Fruit fly (Drosophila melanogaster) whole organism, embryonic: ENCODE data around the gene CG31776.
A peak's percentile ranks its signal among the peaks of the same experiment; 100 is the strongest.

Source experiments
- CG10147 ChIP-seq: fragments of 200-800 bp; sonication (Bioruptor generic); optimal IDR thresholded peaks from 2 replicates; lab custom pipeline; 2019; ENCODE audit warnings: missing biosample characterization, mild to moderate bottlenecking, missing genetic modification characterization, moderate library complexity
- CG10267 ChIP-seq: fragments of 200-800 bp; sonication (Bioruptor generic); optimal IDR thresholded peaks from 2 replicates; lab custom pipeline; 2018; ENCODE audit warnings: missing biosample characterization, mild to moderate bottlenecking, missing genetic modification characterization, moderate library complexity
- CG10654 ChIP-seq: fragments of 200-800 bp; sonication (Bioruptor generic); optimal IDR thresholded peaks from 2 replicates; lab custom pipeline; 2016; ENCODE audit warnings: missing biosample characterization, missing genetic modification characterization
- CG11093 ChIP-seq: fragments of 200-800 bp; sonication (Bioruptor generic); IDR thresholded peaks from 3 replicates; pipeline ENCODE4 v1.3.6; 2022; ENCODE audit warnings: missing biosample characterization, missing genetic modification characterization
- CG13123 ChIP-seq: fragments of 200-800 bp; sonication (Bioruptor generic); optimal IDR thresholded peaks from 2 replicates; lab custom pipeline; 2016; ENCODE audit warnings: missing biosample characterization, missing genetic modification characterization
- CG14710 ChIP-seq: fragments of 200-800 bp; sonication (Bioruptor generic); optimal IDR thresholded peaks from 3 replicates; lab custom pipeline; 2019; ENCODE audit warnings: missing biosample characterization, mild to moderate bottlenecking, missing genetic modification characterization, moderate library complexity
- CG15269 ChIP-seq: fragments of 200-800 bp; sonication (Bioruptor generic); optimal IDR thresholded peaks from 2 replicates; lab custom pipeline; 2018; ENCODE audit warnings: missing biosample characterization, mild to moderate bottlenecking, missing genetic modification characterization, moderate library complexity
- CG1529 ChIP-seq: fragments of 200-800 bp; sonication (Bioruptor generic); optimal IDR thresholded peaks from 3 replicates; lab custom pipeline; 2018; ENCODE audit warnings: missing biosample characterization, missing genetic modification characterization
- CG16813 ChIP-seq: fragments of 200-800 bp; sonication (Bioruptor generic); IDR thresholded peaks from 3 replicates; pipeline ENCODE4 v1.3.6; 2022; ENCODE audit warnings: missing biosample characterization, missing genetic modification characterization; ENCODE audit not compliant: partially characterized antibody
- CG1792 ChIP-seq: fragments of 200-800 bp; sonication (Bioruptor generic); optimal IDR thresholded peaks from 2 replicates; lab custom pipeline; 2016; ENCODE audit warnings: missing biosample characterization, missing genetic modification characterization
- CG18476 ChIP-seq: fragments of 200-800 bp; sonication (Bioruptor generic); optimal IDR thresholded peaks from 2 replicates; lab custom pipeline; 2016; ENCODE audit warnings: missing biosample characterization, mild to moderate bottlenecking, missing genetic modification characterization
- CG2129 ChIP-seq: fragments of 200-800 bp; sonication (Bioruptor generic); IDR thresholded peaks from 2 replicates; pipeline ENCODE4 v1.3.6; 2022; ENCODE audit warnings: missing biosample characterization, missing genetic modification characterization; ENCODE audit not compliant: partially characterized antibody
- CG2889 ChIP-seq: fragments of 200-800 bp; sonication (Bioruptor generic); IDR thresholded peaks from 3 replicates; pipeline ENCODE4 v1.3.6; 2022; ENCODE audit warnings: missing biosample characterization, missing genetic modification characterization
- CG31365 ChIP-seq: fragments of 200-800 bp; sonication (Bioruptor generic); optimal IDR thresholded peaks from 2 replicates; lab custom pipeline; 2018; ENCODE audit warnings: missing biosample characterization, mild to moderate bottlenecking, missing genetic modification characterization
- CG32532 ChIP-seq: fragments of 200-800 bp; sonication (Bioruptor generic); IDR thresholded peaks from 2 replicates; pipeline ENCODE4 v1.3.6; 2022; ENCODE audit warnings: missing biosample characterization, missing genetic modification characterization
- CG32772 ChIP-seq: fragments of 200-800 bp; sonication (Bioruptor generic); IDR thresholded peaks from 2 replicates; pipeline ENCODE4 v1.3.6; 2022; ENCODE audit warnings: missing biosample characterization, missing genetic modification characterization
- CG33557 ChIP-seq: fragments of 200-800 bp; sonication (Bioruptor generic); optimal IDR thresholded peaks from 2 replicates; lab custom pipeline; 2019; ENCODE audit warnings: missing biosample characterization, mild to moderate bottlenecking, missing genetic modification characterization, moderate library complexity
- CG34422 ChIP-seq: fragments of 200-800 bp; sonication (Bioruptor generic); IDR thresholded peaks from 3 replicates; pipeline ENCODE4 v1.3.6; 2022; ENCODE audit warnings: missing biosample characterization, missing genetic modification characterization
- CG4360 ChIP-seq: fragments of 200-800 bp; sonication (Bioruptor generic); IDR thresholded peaks from 2 replicates; pipeline ENCODE4 v1.3.6; 2022; ENCODE audit warnings: missing biosample characterization, missing genetic modification characterization
- CG6791 ChIP-seq: fragments of 200-800 bp; sonication (Bioruptor generic); IDR thresholded peaks from 3 replicates; pipeline ENCODE4 v1.3.6; 2022; ENCODE audit warnings: missing biosample characterization, missing genetic modification characterization; ENCODE audit not compliant: partially characterized antibody
- CG6813 ChIP-seq: fragments of 200-800 bp; sonication (Bioruptor generic); optimal IDR thresholded peaks from 2 replicates; lab custom pipeline; 2017; ENCODE audit warnings: missing biosample characterization, missing genetic modification characterization, mild to moderate bottlenecking, moderate library complexity, missing genetic modification reagents
- CG7271 ChIP-seq: fragments of 200-800 bp; sonication (Bioruptor generic); optimal IDR thresholded peaks from 2 replicates; lab custom pipeline; 2018; ENCODE audit warnings: missing biosample characterization, mild to moderate bottlenecking, missing genetic modification characterization, moderate library complexity
- CG7372 ChIP-seq: fragments of 200-800 bp; sonication (Bioruptor generic); IDR thresholded peaks from 2 replicates; pipeline ENCODE4 v1.3.6; 2022; ENCODE audit warnings: missing biosample characterization, missing genetic modification characterization
- CG7987 ChIP-seq: fragments of 200-800 bp; sonication (Bioruptor generic); optimal IDR thresholded peaks from 2 replicates; lab custom pipeline; 2018; ENCODE audit warnings: missing biosample characterization, mild to moderate bottlenecking, missing genetic modification characterization, moderate library complexity
- CG8944 ChIP-seq: fragments of 200-800 bp; sonication (Bioruptor generic); optimal IDR thresholded peaks from 3 replicates; lab custom pipeline; 2016; ENCODE audit warnings: missing biosample characterization, missing genetic modification characterization
- CG9609 ChIP-seq: fragments of 200-800 bp; sonication (Bioruptor generic); optimal IDR thresholded peaks from 3 replicates; lab custom pipeline; 2016; ENCODE audit warnings: missing biosample characterization, missing genetic modification characterization
- Camta ChIP-seq: fragments of 200-800 bp; sonication (Bioruptor generic); optimal IDR thresholded peaks from 2 replicates; lab custom pipeline; 2016; ENCODE audit warnings: missing biosample characterization, missing genetic modification characterization
- Chrac-16 ChIP-seq: fragments of 200-800 bp; sonication (Bioruptor generic); optimal IDR thresholded peaks from 3 replicates; lab custom pipeline; 2016; ENCODE audit warnings: missing biosample characterization, missing genetic modification characterization
- D ChIP-seq, 2 experiments: fragments of 200-800 bp in 1 of 2; fragments of >200 bp in 1 of 2; sonication (Bioruptor generic) in 1 of 2; optimal IDR thresholded peaks; 2 replicates in 1 of 2; 3 replicates in 1 of 2; lab custom pipeline; 2017; ENCODE audit warnings: mild to moderate bottlenecking in 1 of 2, missing biosample characterization in 1 of 2, missing genetic modification characterization in 1 of 2, missing genetic modification reagents in 1 of 2
- ERR ChIP-seq: fragments of 200-800 bp; sonication (Bioruptor generic); optimal IDR thresholded peaks from 2 replicates; lab custom pipeline; 2016; ENCODE audit warnings: missing biosample characterization, missing genetic modification characterization
- Fer2 ChIP-seq: fragments of 200-800 bp; sonication (Bioruptor generic); optimal IDR thresholded peaks from 2 replicates; lab custom pipeline; 2018; ENCODE audit warnings: missing biosample characterization, mild to moderate bottlenecking, missing genetic modification characterization, moderate library complexity
- Jarid2 ChIP-seq: fragments of 200-800 bp; sonication (Bioruptor generic); optimal IDR thresholded peaks from 3 replicates; lab custom pipeline; 2017; ENCODE audit warnings: mild to moderate bottlenecking, missing biosample characterization, missing genetic modification reagents, missing genetic modification characterization
- Kr ChIP-seq: fragments of 200-800 bp; sonication (Bioruptor generic); optimal IDR thresholded peaks from 2 replicates; lab custom pipeline; 2017; ENCODE audit warnings: missing biosample characterization, mild to moderate bottlenecking, missing genetic modification characterization
- NC2β ChIP-seq: fragments of 200-800 bp; sonication (Bioruptor generic); optimal IDR thresholded peaks from 2 replicates; lab custom pipeline; 2016; ENCODE audit warnings: missing biosample characterization, missing genetic modification characterization
- Sin3A ChIP-seq: fragments of >200 bp; optimal IDR thresholded peaks from 2 replicates; lab custom pipeline; 2018
- Taf1 ChIP-seq: fragments of 200-800 bp; sonication (Bioruptor generic); IDR thresholded peaks from 2 replicates; pipeline ENCODE4 v1.3.6; 2022; ENCODE audit warnings: missing biosample characterization, missing genetic modification characterization
- Tbp ChIP-seq: fragments of >200 bp; optimal IDR thresholded peaks from 2 replicates; lab custom pipeline; 2018; ENCODE audit warnings: missing biosample characterization, missing genetic modification characterization
- Vsx1 ChIP-seq: fragments of 200-800 bp; sonication (Bioruptor generic); optimal IDR thresholded peaks from 2 replicates; lab custom pipeline; 2017; ENCODE audit warnings: missing biosample characterization, mild to moderate bottlenecking, missing genetic modification characterization, missing genetic modification reagents
- bbx ChIP-seq: fragments of 200-800 bp; sonication (Bioruptor generic); IDR thresholded peaks from 2 replicates; pipeline ENCODE4 v1.3.6; 2022; ENCODE audit warnings: missing biosample characterization, missing genetic modification characterization; ENCODE audit not compliant: partially characterized antibody
- ftz-f1 ChIP-seq: fragments of 200-800 bp; sonication (Bioruptor generic); optimal IDR thresholded peaks from 2 replicates; lab custom pipeline; 2016; ENCODE audit warnings: missing biosample characterization, missing genetic modification characterization
- fu2 ChIP-seq: fragments of 200-800 bp; sonication (Bioruptor generic); optimal IDR thresholded peaks from 2 replicates; lab custom pipeline; 2016; ENCODE audit warnings: missing biosample characterization, missing genetic modification characterization
- gsb ChIP-seq: fragments of 200-800 bp; sonication (Bioruptor generic); IDR thresholded peaks from 2 replicates; pipeline ENCODE4 v1.3.6; 2022; ENCODE audit warnings: missing biosample characterization, missing genetic modification characterization
- hth ChIP-seq: fragments of >200 bp; optimal IDR thresholded peaks from 2 replicates; lab custom pipeline; 2017; ENCODE audit warnings: inconsistent platforms
- nerfin-1 ChIP-seq: fragments of 200-800 bp; sonication (Bioruptor generic); optimal IDR thresholded peaks from 3 replicates; lab custom pipeline; 2019; ENCODE audit warnings: missing biosample characterization, mild to moderate bottlenecking, missing genetic modification characterization, moderate library complexity
- pho ChIP-seq: fragments of 200-800 bp; sonication (Bioruptor generic); optimal IDR thresholded peaks from 2 replicates; lab custom pipeline; 2016; ENCODE audit warnings: missing biosample characterization, missing genetic modification characterization
- sc ChIP-seq, 3 experiments: fragments of >200 bp in 2 of 3; fragments of 200-800 bp in 1 of 3; sonication (Bioruptor generic) in 1 of 3; optimal IDR thresholded peaks; 2 replicates in 2 of 3; 3 replicates in 1 of 3; lab custom pipeline; 2017; ENCODE audit warnings: mild to moderate bottlenecking in 1 of 3, missing biosample characterization in 1 of 3, missing genetic modification characterization in 1 of 3, missing genetic modification reagents in 1 of 3
- schlank ChIP-seq: fragments of 200-800 bp; sonication (Bioruptor generic); optimal IDR thresholded peaks from 2 replicates; lab custom pipeline; 2018; ENCODE audit warnings: missing biosample characterization, mild to moderate bottlenecking, missing genetic modification characterization
- slbo ChIP-seq: fragments of 200-800 bp; sonication (Bioruptor generic); IDR thresholded peaks from 2 replicates; pipeline ENCODE4 v1.3.6; 2022; ENCODE audit warnings: missing biosample characterization, missing genetic modification characterization
- tin ChIP-seq: fragments of 200-800 bp; sonication (Bioruptor generic); optimal IDR thresholded peaks from 3 replicates; lab custom pipeline; 2016; ENCODE audit warnings: missing biosample characterization, missing genetic modification characterization
- ttk ChIP-seq: fragments of 200-800 bp; sonication (Bioruptor generic); IDR thresholded peaks from 2 replicates; pipeline ENCODE4 v2.1.2; 2022; ENCODE audit warnings: missing biosample characterization, missing genetic modification characterization

The CG31776 gene

dm6 chr2L:3457007-3457406 is 13.0 kb upstream of the CG31776 start, which contains the start of the genes Cog3 and Sec5 (continued):
- TF ChIP-seq CG10654 (GFP tag; lab: Kevin White, UChicago) (peak; percentile 34), CG32532 (GFP tag; lab: Robert Waterston, UW) (peak; percentile 77), CG18476 (GFP tag; lab: Kevin White, UChicago) (peak; percentile 2), CG8944 (peak; percentile 2), Tbp (GFP tag; lab: Kevin White, UChicago) (peak; percentile 81), CG31365 (tag; lab: Kevin White, UChicago) (no peak), nerfin-1 (tag; lab: Kevin White, UChicago) (peak; percentile 67), CG14710 (peak; percentile 79), tin (GFP tag; lab: Kevin White, UChicago) (peak; percentile 65), D (optimal IDR thresholded peaks at IDR 0.05; lab: Kevin White, UChicago) (no peak), D (GFP tag; optimal IDR thresholded peaks at IDR 0.05; lab: Kevin White, UChicago) (peak; percentile 74), CG7271 (no peak), CG34422 (GFP tag; lab: Robert Waterston, UW) (peak; percentile 82), CG11093 (GFP tag; lab: Robert Waterston, UW) (peak; percentile 47; the same call in 1 of the 3 replicates), CG2889 (no peak), CG6791 (GFP tag; lab: Robert Waterston, UW) (no peak), CG9609 (peak; percentile 60), Sin3A (lab: Kevin White, UChicago) (peak; percentile 76), CG13123 (GFP tag; lab: Kevin White, UChicago) (no peak), schlank (tag; lab: Kevin White, UChicago) (no peak), CG15269 (tag; lab: Kevin White, UChicago) (no peak), CG2129 (GFP tag; lab: Robert Waterston, UW) (no peak), CG7372 (GFP tag; lab: Robert Waterston, UW) (peak; percentile 69; the same call in 1 of the 2 replicates), gsb (no peak), Fer2 (tag; lab: Kevin White, UChicago) (peak; percentile 66), Camta (GFP tag; lab: Kevin White, UChicago) (peak; percentile 30), CG1529 (GFP tag; lab: Kevin White, UChicago) (no peak), fu2 (GFP tag; lab: Kevin White, UChicago) (peak; percentile 58), CG16813 (0 out of 3 replicates have a peak, but pooled peaks have one; percentile 8), Chrac-16 (GFP tag; lab: Kevin White, UChicago) (peak; percentile 61), ttk (GFP tag; lab: Robert Waterston, UW) (no peak), slbo (GFP tag; lab: Robert Waterston, UW) (peak; percentile 78), CG32772 (GFP tag; lab: Robert Waterston, UW) (peak; percentile 46; the same call in 1 of the 2 replicates), ftz-f1 (GFP tag; lab: Kevin White, UChicago) (peak; percentile 22), Vsx1 (GFP tag; lab: Kevin White, UChicago) (no peak), CG7987 (GFP tag; lab: Kevin White, UChicago) (peak; percentile 26), CG10267 (tag; lab: Kevin White, UChicago) (peak; percentile 98), CG10147 (GFP tag; lab: Kevin White, UChicago) (no peak), CG6813 (no peak), CG4360 (no peak), ERR (GFP tag; lab: Kevin White, UChicago) (no peak), Taf1 (GFP tag; lab: Robert Waterston, UW) (peak; percentile 33; the same call in 1 of the 2 replicates), hth (lab: Kevin White, UChicago) (no peak), Jarid2 (no peak), CG33557 (GFP tag; lab: Kevin White, UChicago) (peak; percentile 56), CG1792 (GFP tag; lab: Kevin White, UChicago) (no peak), pho (GFP tag; lab: Kevin White, UChicago) (peak; percentile 29), Kr (GFP tag; lab: Kevin White, UChicago) (no peak), sc (optimal IDR thresholded peaks at IDR 0.05; lab: Kevin White, UChicago) (no peak), sc (GFP tag; optimal IDR thresholded peaks at IDR 0.05; lab: Kevin White, UChicago) (no peak), bbx (GFP tag; lab: Robert Waterston, UW) (no peak), NC2β (GFP tag; lab: Kevin White, UChicago) (peak; percentile 17)
